Worm (Caenorhabditis elegans): ENCODE results near the gene ZK546.5.

ce11 chrII:4931286-4931685 is 4.3 kb upstream of the ZK546.5 start:
- TF ChIP-seq fos-1 (tag; optimal IDR thresholded peaks at IDR 0.05) = no peak
- TF ChIP-seq fkh-10 (GFP tag; optimal IDR thresholded peaks at IDR 0.05) = no peak

Data from whole organism, L3 larva.